Worm (Caenorhabditis elegans) whole organism, midembryonic: ENCODE data around the gene F37B4.15.

ENCODE experiments used
- T22C8.4 ChIP-seq: fragments of 200-800 bp; sonication (Bioruptor generic); IDR thresholded peaks from 2 replicates; pipeline ENCODE4 v1.3.6; 2022; ENCODE audit warnings: missing genetic modification characterization, missing compliant biosample characterization
- cog-1 ChIP-seq: sonication (generic microtip); optimal IDR thresholded peaks from 2 replicates; lab custom pipeline; 2016; ENCODE audit warnings: missing genetic modification characterization, missing compliant biosample characterization
- flt-1 ChIP-seq: fragments of 200-800 bp; sonication (Bioruptor generic); IDR thresholded peaks from 2 replicates; pipeline ENCODE4 v1.3.6; 2022; ENCODE audit warnings: missing genetic modification characterization, missing compliant biosample characterization
- klf-2 ChIP-seq: fragments of 200-800 bp; sonication (Bioruptor generic); conservative IDR thresholded peaks from 2 replicates; pipeline ENCODE4 v1.3.6; 2022; ENCODE audit warnings: missing genetic modification reagents, missing genetic modification characterization, missing compliant biosample characterization
- med-1 ChIP-seq: sonication (generic microtip); optimal IDR thresholded peaks from 2 replicates; lab custom pipeline; 2017; ENCODE audit warnings: missing genetic modification characterization, mild to moderate bottlenecking, missing compliant biosample characterization, antibody characterized with exemption, missing genetic modification reagents; ENCODE audit not compliant: insufficient read depth
- ref-1 ChIP-seq: fragments of 200-800 bp; sonication (Bioruptor generic); conservative IDR thresholded peaks from 2 replicates; pipeline ENCODE4 v1.3.6; 2022; ENCODE audit warnings: missing genetic modification reagents, missing genetic modification characterization, missing compliant biosample characterization
- tab-1 ChIP-seq: fragments of 200-800 bp; sonication (Bioruptor generic); IDR thresholded peaks from 2 replicates; pipeline ENCODE4 v1.3.6; 2022; ENCODE audit warnings: missing genetic modification characterization, missing compliant biosample characterization
- ztf-23 ChIP-seq: fragments of 200-800 bp; sonication (Bioruptor generic); IDR thresholded peaks from 2 replicates; pipeline ENCODE4 v1.3.6; 2022; ENCODE audit warnings: missing genetic modification reagents, missing genetic modification characterization, missing compliant biosample characterization
- ztf-29 ChIP-seq: fragments of 200-800 bp; sonication (Bioruptor generic); IDR thresholded peaks from 2 replicates; pipeline ENCODE4 v1.3.6; 2022; ENCODE audit warnings: missing genetic modification reagents, missing genetic modification characterization, missing compliant biosample characterization

F37B4.15 gene

ce11 chrV:2903227-2903626 is 11.2 kb downstream of the F37B4.15 start, which contains the start of gene C31B8.7:
Gene C31B8.7, minus strand, starts transcription at chrV:2903327.
- TF ChIP-seq ztf-23 (no peak), flt-1 (GFP tag; lab: Robert Waterston, UW) (no peak), klf-2 (GFP tag; lab: Robert Waterston, UW) (no peak), ref-1 (GFP tag; lab: Robert Waterston, UW) (no peak), cog-1 (no peak), tab-1 (GFP tag; lab: Robert Waterston, UW) (no peak), med-1 (GFP tag; lab: Kevin White, UChicago) (no peak), ztf-29 (GFP tag; lab: Robert Waterston, UW) (no peak), T22C8.4 (no peak)

ce11 chrV:2909525-2909924 is 17.5 kb downstream of the F37B4.15 start, which contains the start of gene zmp-3:
Gene zmp-3, minus strand, starts transcription at chrV:2909625.
- TF ChIP-seq tab-1 (GFP tag; lab: Robert Waterston, UW) (no peak), T22C8.4 (no peak)

ce11 chrV:2912901-2913300 is 20.9 kb downstream of the F37B4.15 start, which contains the start of gene C31B8.9:
Gene C31B8.9, minus strand, starts transcription at chrV:2913001.
- TF ChIP-seq klf-2 (GFP tag; lab: Robert Waterston, UW) (no peak), flt-1 (GFP tag; lab: Robert Waterston, UW) (no peak), tab-1 (GFP tag; lab: Robert Waterston, UW) (no peak), ztf-29 (GFP tag; lab: Robert Waterston, UW) (no peak), ref-1 (GFP tag; lab: Robert Waterston, UW) (no peak), med-1 (GFP tag; lab: Kevin White, UChicago) (no peak)

- no peak for TF ChIP-seq ztf-23
- TF ChIP-seq tab-1 (GFP tag; lab: Robert Waterston, UW) = no peak
- no peak for TF ChIP-seq T22C8.4
- no peak for TF ChIP-seq ztf-29 (GFP tag; lab: Robert Waterston, UW)
- no peak for TF ChIP-seq cog-1
- no peak for TF ChIP-seq med-1 (GFP tag; lab: Kevin White, UChicago)
- TF ChIP-seq ref-1 (GFP tag; lab: Robert Waterston, UW) = no peak
- no peak for TF ChIP-seq flt-1 (GFP tag; lab: Robert Waterston, UW)
- TF ChIP-seq klf-2 (GFP tag; lab: Robert Waterston, UW) = no peak
Observed at ce11 chrV:2913948-2914347, 21.9 kb downstream of the F37B4.15 start, which contains the start of gene srh-146. Gene srh-146, plus strand, starts transcription at chrV:2914248.

- TF ChIP-seq med-1 (GFP tag; lab: Kevin White, UChicago) (no peak), tab-1 (GFP tag; lab: Robert Waterston, UW) (no peak), klf-2 (GFP tag; lab: Robert Waterston, UW) (no peak), ref-1 (GFP tag; lab: Robert Waterston, UW) (no peak), cog-1 (no peak), T22C8.4 (no peak), ztf-29 (GFP tag; lab: Robert Waterston, UW) (no peak)
Observed at ce11 chrV:2920125-2920524, 28.1 kb downstream of the F37B4.15 start.

- TF ChIP-seq flt-1 (GFP tag; lab: Robert Waterston, UW) (no peak), cog-1 (no peak), med-1 (GFP tag; lab: Kevin White, UChicago) (no peak), klf-2 (GFP tag; lab: Robert Waterston, UW) (no peak), ztf-23 (no peak), T22C8.4 (no peak), ref-1 (GFP tag; lab: Robert Waterston, UW) (no peak), tab-1 (GFP tag; lab: Robert Waterston, UW) (no peak), ztf-29 (GFP tag; lab: Robert Waterston, UW) (no peak)
Observed at ce11 chrV:2922594-2922993, 30.6 kb downstream of the F37B4.15 start, which contains the start of gene srh-38. Gene srh-38, minus strand, starts transcription at chrV:2922694.

ce11 chrV:2927553-2927952 is 35.5 kb downstream of the F37B4.15 start, which contains the start of gene C31B8.12:
Gene C31B8.12, minus strand, starts transcription at chrV:2927653.
- TF ChIP-seq cog-1 (no peak), ref-1 (GFP tag; lab: Robert Waterston, UW) (no peak), T22C8.4 (no peak), klf-2 (GFP tag; lab: Robert Waterston, UW) (no peak)

ce11 chrV:2929753-2930152 is 37.7 kb downstream of the F37B4.15 start, which contains the start of gene C31B8.16:
Gene C31B8.16, plus strand, starts transcription at chrV:2930053.
- no peak for TF ChIP-seq tab-1 (GFP tag; lab: Robert Waterston, UW)
- no peak for TF ChIP-seq klf-2 (GFP tag; lab: Robert Waterston, UW)

ce11 chrV:2931252-2931651 is 39.2 kb downstream of the F37B4.15 start, which contains the start of gene C31B8.1:
Gene C31B8.1, plus strand, starts transcription at chrV:2931552.
- no peak for TF ChIP-seq tab-1 (GFP tag; lab: Robert Waterston, UW)
- TF ChIP-seq T22C8.4 = no peak
- no peak for TF ChIP-seq flt-1 (GFP tag; lab: Robert Waterston, UW)
- TF ChIP-seq klf-2 (GFP tag; lab: Robert Waterston, UW) = no peak
- TF ChIP-seq med-1 (GFP tag; lab: Kevin White, UChicago) = no peak
- TF ChIP-seq cog-1 = no peak
- no peak for TF ChIP-seq ztf-23
- no peak for TF ChIP-seq ref-1 (GFP tag; lab: Robert Waterston, UW)
- TF ChIP-seq ztf-29 (GFP tag; lab: Robert Waterston, UW) = no peak

ce11 chrV:2934075-2934474 is 42.0 kb downstream of the F37B4.15 start, which contains the start of gene srh-247:
Gene srh-247, minus strand, starts transcription at chrV:2934175.
- TF ChIP-seq med-1 (GFP tag; lab: Kevin White, UChicago) (no peak), cog-1 (no peak), ref-1 (GFP tag; lab: Robert Waterston, UW) (no peak), flt-1 (GFP tag; lab: Robert Waterston, UW) (no peak), ztf-29 (GFP tag; lab: Robert Waterston, UW) (no peak), klf-2 (GFP tag; lab: Robert Waterston, UW) (no peak), ztf-23 (no peak)
